Worm (Caenorhabditis elegans): Measurements from ENCODE around the gene str-221.

ce11 chrV:1631148-1631547 lies 9.0 kb upstream of the str-221 start, which contains the start of gene Y46H3D.8:
- TF ChIP-seq lin-13 (GFP tag; optimal IDR thresholded peaks at IDR 0.05) (no peak), unc-39 (tag; optimal IDR thresholded peaks at IDR 0.05) (no peak), nhr-6 (tag; optimal IDR thresholded peaks at IDR 0.05) (no peak), nhr-10 (tag; optimal IDR thresholded peaks at IDR 0.05) (no peak), R02D3.7 (tag; optimal IDR thresholded peaks at IDR 0.05) (no peak), egl-27 (tag; optimal IDR thresholded peaks at IDR 0.05) (no peak)

Data from whole organism, L2 larva.